Worm (Caenorhabditis elegans) whole organism, mixed stage, embryonic: ENCODE results near the gene coh-4.

Experiments
- M03D4.4 ChIP-seq: sonication (generic microtip); optimal IDR thresholded peaks from 2 replicates; lab custom pipeline; 2017; ENCODE audit warnings: mild to moderate bottlenecking, missing genetic modification characterization, missing compliant biosample characterization
- bed-3 ChIP-seq: fragments of 200-800 bp; sonication (Bioruptor generic); optimal IDR thresholded peaks from 3 replicates; lab custom pipeline; 2018; ENCODE audit warnings: mild to moderate bottlenecking, missing genetic modification characterization, moderate library complexity, missing compliant biosample characterization
- blmp-1 ChIP-seq: fragments of 150-350 bp; optimal IDR thresholded peaks from 2 replicates; lab custom pipeline; 2014; ENCODE audit warnings: missing biosample characterization, missing genetic modification characterization
- ceh-39 ChIP-seq: fragments of 150-350 bp; optimal IDR thresholded peaks from 2 replicates; lab custom pipeline; 2014; ENCODE audit warnings: missing biosample characterization, missing genetic modification characterization
- ceh-43 ChIP-seq: fragments of 200-800 bp; sonication (Bioruptor generic); optimal IDR thresholded peaks from 2 replicates; lab custom pipeline; 2018; ENCODE audit warnings: mild to moderate bottlenecking, missing genetic modification characterization, moderate library complexity, missing compliant biosample characterization
- ces-1 ChIP-seq: fragments of 150-350 bp; optimal IDR thresholded peaks from 2 replicates; lab custom pipeline; 2014; ENCODE audit warnings: missing biosample characterization, missing genetic modification reagents, missing genetic modification characterization
- drap-1 ChIP-seq: fragments of 200-800 bp; sonication (Bioruptor generic); optimal IDR thresholded peaks from 3 replicates; lab custom pipeline; 2018; ENCODE audit warnings: mild to moderate bottlenecking, missing genetic modification characterization, missing compliant biosample characterization
- elt-3 ChIP-seq: fragments of 150-350 bp; optimal IDR thresholded peaks from 2 replicates; lab custom pipeline; 2014; ENCODE audit warnings: missing biosample characterization, missing genetic modification characterization
- flh-1 ChIP-seq: fragments of 200-800 bp; sonication (Bioruptor generic); optimal IDR thresholded peaks from 2 replicates; lab custom pipeline; 2018; ENCODE audit warnings: mild to moderate bottlenecking, missing genetic modification characterization, moderate library complexity, missing compliant biosample characterization
- ham-2 ChIP-seq: fragments of 200-800 bp; sonication (Bioruptor generic); optimal IDR thresholded peaks from 2 replicates; lab custom pipeline; 2018; ENCODE audit warnings: mild to moderate bottlenecking, missing genetic modification characterization, missing compliant biosample characterization
- hlh-1 ChIP-seq: fragments of 150-350 bp; optimal IDR thresholded peaks from 2 replicates; lab custom pipeline; 2014; ENCODE audit warnings: missing biosample characterization, missing genetic modification reagents, missing genetic modification characterization
- lin-13 ChIP-seq: fragments of 150-350 bp; optimal IDR thresholded peaks from 2 replicates; lab custom pipeline; 2014; ENCODE audit warnings: missing biosample characterization, missing genetic modification characterization
- lin-32 ChIP-seq: fragments of 200-800 bp; sonication (Bioruptor generic); optimal IDR thresholded peaks from 2 replicates; lab custom pipeline; 2018; ENCODE audit warnings: mild to moderate bottlenecking, missing genetic modification characterization, missing compliant biosample characterization
- lsy-2 ChIP-seq: fragments of 150-350 bp; optimal IDR thresholded peaks from 2 replicates; lab custom pipeline; 2014; ENCODE audit warnings: missing biosample characterization, missing genetic modification characterization
- mab-5 ChIP-seq: fragments of 150-350 bp; optimal IDR thresholded peaks from 2 replicates; lab custom pipeline; 2014; ENCODE audit warnings: missing biosample characterization, missing genetic modification characterization
- mep-1 ChIP-seq: fragments of 150-350 bp; optimal IDR thresholded peaks from 2 replicates; lab custom pipeline; 2017; ENCODE audit warnings: missing biosample characterization, missing genetic modification reagents, missing genetic modification characterization, inconsistent platforms
- mls-2 ChIP-seq: sonication (generic microtip); optimal IDR thresholded peaks from 2 replicates; lab custom pipeline; 2016; ENCODE audit warnings: mild to moderate bottlenecking, missing genetic modification characterization, moderate library complexity, missing compliant biosample characterization
- nhr-12 ChIP-seq: fragments of 150-350 bp; optimal IDR thresholded peaks from 2 replicates; lab custom pipeline; 2014; ENCODE audit warnings: missing biosample characterization, missing genetic modification characterization
- nhr-2 ChIP-seq: fragments of 150-350 bp; optimal IDR thresholded peaks from 2 replicates; lab custom pipeline; 2014; ENCODE audit warnings: missing biosample characterization, missing genetic modification characterization
- nhr-237 ChIP-seq: fragments of 150-350 bp; optimal IDR thresholded peaks from 2 replicates; lab custom pipeline; 2014; ENCODE audit warnings: missing biosample characterization, missing genetic modification characterization
- nhr-28 ChIP-seq: fragments of 150-350 bp; optimal IDR thresholded peaks from 2 replicates; lab custom pipeline; 2014; ENCODE audit warnings: missing biosample characterization, missing genetic modification characterization
- sem-2 ChIP-seq: fragments of 200-800 bp; sonication (Bioruptor generic); optimal IDR thresholded peaks from 2 replicates; lab custom pipeline; 2018; ENCODE audit warnings: mild to moderate bottlenecking, missing genetic modification characterization, missing compliant biosample characterization
- snpc-4 ChIP-seq: fragments of 150-350 bp; optimal IDR thresholded peaks from 2 replicates; lab custom pipeline; 2014; ENCODE audit warnings: missing biosample characterization, missing genetic modification characterization
- sptf-1 ChIP-seq: sonication (generic microtip); optimal IDR thresholded peaks from 2 replicates; lab custom pipeline; 2017; ENCODE audit warnings: mild to moderate bottlenecking, missing genetic modification characterization, moderate library complexity, missing compliant biosample characterization
- tbx-8 ChIP-seq: fragments of 200-800 bp; sonication (Bioruptor generic); optimal IDR thresholded peaks from 2 replicates; lab custom pipeline; 2018; ENCODE audit warnings: mild to moderate bottlenecking, missing genetic modification characterization, moderate library complexity, missing compliant biosample characterization
- unc-39 ChIP-seq: fragments of 150-350 bp; optimal IDR thresholded peaks from 2 replicates; lab custom pipeline; 2014; ENCODE audit warnings: missing biosample characterization, missing genetic modification characterization
- unc-62 ChIP-seq: fragments of 150-350 bp; optimal IDR thresholded peaks from 2 replicates; lab custom pipeline; 2014; ENCODE audit warnings: missing biosample characterization, missing genetic modification reagents, missing genetic modification characterization
- zip-8 ChIP-seq: fragments of 150-350 bp; optimal IDR thresholded peaks from 2 replicates; lab custom pipeline; 2014; ENCODE audit warnings: missing biosample characterization, missing genetic modification characterization
- ztf-11 ChIP-seq: fragments of 150-350 bp; optimal IDR thresholded peaks from 2 replicates; lab custom pipeline; 2014; ENCODE audit warnings: missing biosample characterization, missing genetic modification characterization

Gene coh-4

ce11 chrV:4169658-4170057 is 5.8 kb downstream of the coh-4 start:
- TF ChIP-seq ztf-11 (tag; lab: Kevin White, UChicago) (no peak), nhr-237 (tag; lab: Kevin White, UChicago) (no peak), ceh-39 (tag; lab: Kevin White, UChicago) (peak; percentile 19), elt-3 (no peak), ces-1 (peak; percentile 7), ceh-43 (GFP tag; lab: Kevin White, UChicago) (no peak), hlh-1 (tag; lab: Kevin White, UChicago) (no peak), sptf-1 (tag; lab: Kevin White, UChicago) (no peak), unc-39 (tag; lab: Kevin White, UChicago) (no peak), unc-62 (GFP tag; lab: Kevin White, UChicago) (no peak), mep-1 (tag; lab: Kevin White, UChicago) (peak; percentile 41)

- TF ChIP-seq mls-2 (tag; lab: Kevin White, UChicago) (no peak), nhr-2 (no peak), drap-1 (GFP tag; lab: Kevin White, UChicago) (no peak), sptf-1 (tag; lab: Kevin White, UChicago) (no peak), mab-5 (tag; lab: Kevin White, UChicago) (no peak), ceh-39 (tag; lab: Kevin White, UChicago) (no peak), lin-13 (tag; lab: Kevin White, UChicago) (no peak), hlh-1 (tag; lab: Kevin White, UChicago) (no peak), ztf-11 (tag; lab: Kevin White, UChicago) (no peak), zip-8 (tag; lab: Kevin White, UChicago) (no peak), ceh-43 (GFP tag; lab: Kevin White, UChicago) (no peak), ham-2 (no peak), unc-62 (GFP tag; lab: Kevin White, UChicago) (no peak), M03D4.4 (tag; lab: Kevin White, UChicago) (no peak), unc-39 (tag; lab: Kevin White, UChicago) (no peak), blmp-1 (no peak), elt-3 (no peak), sem-2 (GFP tag; lab: Kevin White, UChicago) (no peak)
These were observed 7.4 kb downstream of the coh-4 start for ce11 chrV:4168045-4168444.

- TF ChIP-seq nhr-28 (tag; lab: Kevin White, UChicago) (no peak), ham-2 (no peak), mab-5 (tag; lab: Kevin White, UChicago) (no peak), mep-1 (tag; lab: Kevin White, UChicago) (no peak), lin-32 (GFP tag; lab: Kevin White, UChicago) (no peak), drap-1 (GFP tag; lab: Kevin White, UChicago) (no peak), sem-2 (GFP tag; lab: Kevin White, UChicago) (no peak), ces-1 (no peak), blmp-1 (no peak), snpc-4 (tag; lab: Kevin White, UChicago) (no peak), ceh-43 (GFP tag; lab: Kevin White, UChicago) (no peak), nhr-237 (tag; lab: Kevin White, UChicago) (no peak), nhr-2 (no peak), mls-2 (tag; lab: Kevin White, UChicago) (no peak), nhr-12 (tag; lab: Kevin White, UChicago) (no peak), flh-1 (GFP tag; lab: Kevin White, UChicago) (no peak), bed-3 (GFP tag; lab: Kevin White, UChicago) (no peak), lin-13 (tag; lab: Kevin White, UChicago) (no peak)
These were observed 10.9 kb downstream of the coh-4 start, which contains the start of gene Y45G5AM.3 for ce11 chrV:4164504-4164959. Y45G5AM.3 (plus strand) TSS chrV:4164554.

- TF ChIP-seq blmp-1, result no peak
- TF ChIP-seq lsy-2 (tag; lab: Kevin White, UChicago), result no peak
- TF ChIP-seq tbx-8, result no peak
- no peak for TF ChIP-seq mab-5 (tag; lab: Kevin White, UChicago)
- TF ChIP-seq drap-1 (GFP tag; lab: Kevin White, UChicago), result no peak
- TF ChIP-seq ham-2, result no peak
- TF ChIP-seq ztf-11 (tag; lab: Kevin White, UChicago), result no peak
- no peak for TF ChIP-seq unc-39 (tag; lab: Kevin White, UChicago)
- TF ChIP-seq zip-8 (tag; lab: Kevin White, UChicago), result no peak
- TF ChIP-seq M03D4.4 (tag; lab: Kevin White, UChicago), result no peak
- TF ChIP-seq, all 35 proteins: peak for 0
These were observed 12.5 kb downstream of the coh-4 start, which contains the start of gene Y45G5AM.4 for ce11 chrV:4162922-4163321. Y45G5AM.4 (plus strand) TSS chrV:4163222.

ce11 chrV:4160086-4160485 is 15.4 kb downstream of the coh-4 start, which contains the start of gene Y45G5AM.5:
Y45G5AM.5 (plus strand) TSS chrV:4160386.
- TF ChIP-seq ceh-39 (tag; lab: Kevin White, UChicago) (no peak), zip-8 (tag; lab: Kevin White, UChicago) (peak; percentile 64)
